Worm (Caenorhabditis elegans) whole organism, early embryonic: ENCODE data around the gene Y57A10A.27.

Experiments used
- aly-1 ChIP-seq: sonication (generic microtip); optimal IDR thresholded peaks from 2 replicates; lab custom pipeline; 2016; ENCODE audit warnings: missing genetic modification characterization, missing compliant biosample characterization
- ama-1 ChIP-seq: fragments of 150-350 bp; optimal IDR thresholded peaks from 2 replicates; lab custom pipeline; 2014
- ets-7 ChIP-seq: sonication (generic microtip); optimal IDR thresholded peaks from 2 replicates; lab custom pipeline; 2016; ENCODE audit warnings: missing genotype, missing genetic modification characterization, missing compliant biosample characterization

ce11 chrII:12222524-12222923, 52.3 kb downstream of the Y57A10A.27 start:
- TF ChIP-seq ets-7 (peak; percentile 22), ama-1 (lab: Kevin White, UChicago) (no peak), aly-1 (tag; lab: Kevin White, UChicago) (peak; percentile 64)
